Worm (Caenorhabditis elegans): ENCODE measurements around the gene flcn-1.

- no peak for TF ChIP-seq snpc-4 (tag; optimal IDR thresholded peaks at IDR 0.05)
- no peak for TF ChIP-seq ama-1 (optimal IDR thresholded peaks at IDR 0.05)
- no peak for TF ChIP-seq lir-3 (tag; optimal IDR thresholded peaks at IDR 0.05; ENCODE audit: poor library complexity)
These were observed 51.1 kb downstream of the flcn-1 start, which contains the start of gene C15F1.2 for ce11 chrII:6979646-6980045.

All from whole organism, L1 larva.